Worm (Caenorhabditis elegans): ENCODE data around the gene ZK1248.11.

- TF ChIP-seq him-1 (tag; optimal IDR thresholded peaks at IDR 0.05) (no peak), dao-5 (tag; optimal IDR thresholded peaks at IDR 0.05) (no peak), W03F9.2 (tag; optimal IDR thresholded peaks at IDR 0.05) (no peak)
Measured at ce11 chrII:5866920-5867319, 38.5 kb upstream of the ZK1248.11 start.
